Worm (Caenorhabditis elegans) whole organism, young adult: ENCODE measurements around the gene Y50D4B.1.
A peak's percentile ranks its signal among the peaks of the same experiment; 100 is the strongest.

Experiments used
- F10E7.11 ChIP-seq: sonication (generic microtip); optimal IDR thresholded peaks from 2 replicates; lab custom pipeline; 2017; ENCODE audit warnings: mild to moderate bottlenecking, missing genetic modification characterization, moderate library complexity, missing compliant biosample characterization
- F49E8.2 ChIP-seq: sonication (generic microtip); optimal IDR thresholded peaks from 3 replicates; lab custom pipeline; 2017; ENCODE audit warnings: missing genetic modification characterization, mild to moderate bottlenecking, missing compliant biosample characterization, antibody characterized with exemption, moderate library complexity; ENCODE audit not compliant: insufficient read depth
- F57C9.4 ChIP-seq: sonication (generic microtip); optimal IDR thresholded peaks from 2 replicates; lab custom pipeline; 2017; ENCODE audit warnings: mild to moderate bottlenecking, missing genetic modification characterization, missing compliant biosample characterization
- Y95B8A.8 ChIP-seq: fragments of 200-800 bp; sonication (Bioruptor generic); IDR thresholded peaks from 2 replicates; pipeline ENCODE4 v1.3.6; 2022; ENCODE audit warnings: missing genetic modification reagents, missing genetic modification characterization, missing compliant biosample characterization
- akir-1 ChIP-seq: fragments of 200-800 bp; sonication (Bioruptor generic); optimal IDR thresholded peaks from 2 replicates; lab custom pipeline; 2018; ENCODE audit warnings: mild to moderate bottlenecking, missing genetic modification characterization, moderate library complexity, missing compliant biosample characterization
- aptf-3 ChIP-seq: fragments of 200-800 bp; sonication (Bioruptor generic); IDR thresholded peaks from 2 replicates; pipeline ENCODE4 v1.3.6; 2022; ENCODE audit warnings: missing genetic modification characterization, missing compliant biosample characterization
- attf-6 ChIP-seq: fragments of 200-800 bp; sonication (Bioruptor generic); IDR thresholded peaks from 2 replicates; pipeline ENCODE4 v1.3.6; 2022; ENCODE audit warnings: missing genetic modification reagents, missing genetic modification characterization, missing compliant biosample characterization
- bed-2 ChIP-seq: fragments of 200-800 bp; sonication (Bioruptor generic); IDR thresholded peaks from 2 replicates; pipeline ENCODE4 v1.3.6; 2022; ENCODE audit warnings: missing genetic modification reagents, missing genetic modification characterization, missing compliant biosample characterization
- cebp-1 ChIP-seq, 2 experiments: fragments of 200-800 bp in 1 of 2; sonication (Bioruptor generic) in 1 of 2; sonication (generic microtip) in 1 of 2; IDR thresholded peaks in 1 of 2; optimal IDR thresholded peaks in 1 of 2; 2 replicates each; pipeline versions ENCODE4 v1.3.6 to Lab custom; 2017 to 2022; ENCODE audit warnings: missing compliant biosample characterization in 2 of 2, missing genetic modification characterization in 2 of 2, mild to moderate bottlenecking in 1 of 2, missing genetic modification reagents in 1 of 2, moderate library complexity in 1 of 2
- cebp-2 ChIP-seq: fragments of 200-800 bp; sonication (Bioruptor generic); IDR thresholded peaks from 2 replicates; pipeline ENCODE4 v1.3.6; 2022; ENCODE audit warnings: missing genetic modification characterization, missing compliant biosample characterization
- ceh-91 ChIP-seq: fragments of 200-800 bp; sonication (Bioruptor generic); IDR thresholded peaks from 2 replicates; pipeline ENCODE4 v1.3.6; 2022; ENCODE audit warnings: missing genetic modification reagents, missing genetic modification characterization, missing compliant biosample characterization
- efl-1 ChIP-seq: fragments of 150-350 bp; optimal IDR thresholded peaks from 2 replicates; lab custom pipeline; 2014; ENCODE audit warnings: missing biosample characterization, missing genetic modification reagents, missing genetic modification characterization
- ets-4 ChIP-seq: fragments of 200-800 bp; sonication (Bioruptor generic); optimal IDR thresholded peaks from 2 replicates; lab custom pipeline; 2018; ENCODE audit warnings: mild to moderate bottlenecking, missing genetic modification characterization, missing compliant biosample characterization
- fkh-3 ChIP-seq: sonication (generic microtip); optimal IDR thresholded peaks from 2 replicates; lab custom pipeline; 2016; ENCODE audit warnings: mild to moderate bottlenecking, missing genetic modification characterization, missing compliant biosample characterization
- hlh-26 ChIP-seq: fragments of 200-800 bp; sonication (Bioruptor generic); conservative IDR thresholded peaks from 2 replicates; pipeline ENCODE4 v1.3.6; 2022; ENCODE audit warnings: missing genetic modification reagents, missing genetic modification characterization, missing compliant biosample characterization
- hmg-1.2 ChIP-seq: fragments of 200-800 bp; sonication (Bioruptor generic); IDR thresholded peaks from 2 replicates; pipeline ENCODE4 v1.3.6; 2022; ENCODE audit warnings: missing genetic modification reagents, missing genetic modification characterization, missing compliant biosample characterization
- hrde-1 ChIP-seq: sonication (generic microtip); optimal IDR thresholded peaks from 2 replicates; lab custom pipeline; 2016; ENCODE audit warnings: missing genetic modification characterization, mild to moderate bottlenecking, missing compliant biosample characterization, moderate library complexity, missing genotype, missing genetic modification reagents, borderline replicate concordance
- lag-1 ChIP-seq: fragments of 200-800 bp; sonication (Bioruptor generic); IDR thresholded peaks from 2 replicates; pipeline ENCODE4 v1.3.6; 2022; ENCODE audit warnings: missing genetic modification reagents, missing genetic modification characterization, missing compliant biosample characterization
- let-526 ChIP-seq: fragments of 200-800 bp; sonication (Bioruptor generic); IDR thresholded peaks from 2 replicates; pipeline ENCODE4 v1.3.6; 2022; ENCODE audit warnings: missing genetic modification reagents, missing genetic modification characterization, missing compliant biosample characterization
- let-607 ChIP-seq, 2 experiments: fragments of 200-800 bp in 1 of 2; sonication (Bioruptor generic) in 1 of 2; sonication (generic microtip) in 1 of 2; optimal IDR thresholded peaks; 2 replicates each; lab custom pipeline; 2016 to 2018; ENCODE audit warnings: mild to moderate bottlenecking in 2 of 2, missing compliant biosample characterization in 2 of 2, missing genetic modification characterization in 2 of 2, moderate library complexity in 2 of 2, missing genotype in 1 of 2
- lin-26 ChIP-seq: fragments of 200-800 bp; sonication (Bioruptor generic); IDR thresholded peaks from 2 replicates; pipeline ENCODE4 v1.3.6; 2022; ENCODE audit warnings: missing genetic modification reagents, missing genetic modification characterization, missing compliant biosample characterization
- lin-40 ChIP-seq: sonication (generic microtip); optimal IDR thresholded peaks from 2 replicates; lab custom pipeline; 2016; ENCODE audit warnings: missing genetic modification characterization, mild to moderate bottlenecking, missing compliant biosample characterization, missing genotype, missing genetic modification reagents
- madf-3 ChIP-seq: fragments of 200-800 bp; sonication (Bioruptor generic); IDR thresholded peaks from 2 replicates; pipeline ENCODE4 v1.3.6; 2022; ENCODE audit warnings: missing genetic modification reagents, missing genetic modification characterization, missing compliant biosample characterization
- madf-8 ChIP-seq: fragments of 200-800 bp; sonication (Bioruptor generic); conservative IDR thresholded peaks from 2 replicates; pipeline ENCODE4 v1.3.6; 2022; ENCODE audit warnings: missing genetic modification reagents, missing genetic modification characterization, missing compliant biosample characterization
- mes-4 ChIP-seq: sonication (generic microtip); optimal IDR thresholded peaks from 2 replicates; lab custom pipeline; 2016; ENCODE audit warnings: missing genotype, missing genetic modification characterization, missing compliant biosample characterization
- nhr-120 ChIP-seq: fragments of 200-800 bp; sonication (Bioruptor generic); IDR thresholded peaks from 2 replicates; pipeline ENCODE4 v1.3.6; 2022; ENCODE audit warnings: missing genetic modification characterization, missing compliant biosample characterization
- nhr-27 ChIP-seq: fragments of 200-800 bp; sonication (Bioruptor generic); optimal IDR thresholded peaks from 2 replicates; lab custom pipeline; 2018; ENCODE audit warnings: mild to moderate bottlenecking, missing genetic modification characterization, moderate library complexity, missing compliant biosample characterization
- pha-4 ChIP-seq: fragments of 150-350 bp; sonication (generic microtip); optimal IDR thresholded peaks from 2 replicates; lab custom pipeline; 2014; ENCODE audit warnings: missing biosample characterization, missing genetic modification reagents, missing genetic modification characterization
- rec-8 ChIP-seq, 2 experiments: sonication (generic microtip); optimal IDR thresholded peaks; 2 replicates each; lab custom pipeline; 2016; ENCODE audit warnings: mild to moderate bottlenecking in 2 of 2, missing genetic modification characterization in 2 of 2, missing genetic modification reagents in 2 of 2, missing genotype in 2 of 2, missing biosample characterization in 1 of 2, missing compliant biosample characterization in 1 of 2, moderate library complexity in 1 of 2
- sdz-38 ChIP-seq: sonication (generic microtip); optimal IDR thresholded peaks from 2 replicates; lab custom pipeline; 2016; ENCODE audit warnings: missing genotype, missing genetic modification characterization, missing compliant biosample characterization
- tbx-9 ChIP-seq: sonication (generic microtip); optimal IDR thresholded peaks from 2 replicates; lab custom pipeline; 2016; ENCODE audit warnings: borderline replicate concordance, missing genetic modification characterization, inconsistent platforms, missing compliant biosample characterization
- unc-130 ChIP-seq: sonication (generic microtip); optimal IDR thresholded peaks from 2 replicates; lab custom pipeline; 2016; ENCODE audit warnings: missing genetic modification reagents, missing genetic modification characterization, missing compliant biosample characterization
- unc-62 ChIP-seq: fragments of 150-350 bp; optimal IDR thresholded peaks from 2 replicates; lab custom pipeline; 2014; ENCODE audit warnings: missing biosample characterization, missing genetic modification reagents, missing genetic modification characterization
- xnd-1 ChIP-seq: sonication (generic microtip); optimal IDR thresholded peaks from 2 replicates; lab custom pipeline; 2016; ENCODE audit warnings: missing genotype, missing genetic modification reagents, missing genetic modification characterization, missing compliant biosample characterization
- zfh-2 ChIP-seq: fragments of 200-800 bp; sonication (Bioruptor generic); conservative IDR thresholded peaks from 2 replicates; pipeline ENCODE4 v1.3.6; 2022; ENCODE audit warnings: missing genetic modification reagents, missing genetic modification characterization, missing compliant biosample characterization
- ztf-26 ChIP-seq: sonication (generic microtip); optimal IDR thresholded peaks from 2 replicates; lab custom pipeline; 2017; ENCODE audit warnings: missing genetic modification characterization, missing compliant biosample characterization

Gene Y50D4B.1

ce11 chrV:1131880-1132623 lies 19.3 kb downstream of the Y50D4B.1 start, which contains the start of gene W07B8.4 (continued):
- 0 out of 2 replicates have a peak, but pooled peaks have one; percentile 31 for TF ChIP-seq cebp-2 (GFP tag; lab: Robert Waterston, UW)
- no peak for TF ChIP-seq ceh-91 (GFP tag; lab: Robert Waterston, UW)
- TF ChIP-seq tbx-9 (tag; lab: Kevin White, UChicago): no peak
- no peak for TF ChIP-seq ztf-26

- TF ChIP-seq madf-3 (GFP tag; lab: Robert Waterston, UW) (0 out of 2 replicates have a peak, but pooled peaks have one; percentile 15), nhr-120 (GFP tag; lab: Robert Waterston, UW) (0 out of 2 replicates have a peak, but pooled peaks have one; percentile 21), mes-4 (tag; lab: Kevin White, UChicago) (no peak), bed-2 (GFP tag; lab: Robert Waterston, UW) (no peak)
Observed at ce11 chrV:1133223-1133622, 20.5 kb downstream of the Y50D4B.1 start.

ce11 chrV:1133840-1134239 lies 21.1 kb downstream of the Y50D4B.1 start, which contains the start of gene cpr-5:
Gene cpr-5, minus strand, starts transcription at chrV:1134036.
- TF ChIP-seq lag-1 (no peak), nhr-27 (tag; lab: Kevin White, UChicago) (no peak), cebp-2 (GFP tag; lab: Robert Waterston, UW) (no peak), pha-4 (tag; lab: Kevin White, UChicago) (no peak), hlh-26 (GFP tag; lab: Robert Waterston, UW) (no peak), unc-62 (GFP tag; lab: Kevin White, UChicago) (no peak), fkh-3 (no peak), rec-8 (tag; optimal IDR thresholded peaks at IDR 0.05; lab: Kevin White, UChicago) (no peak)
- TF ChIP-seq, all 124 proteins: peak for 0

ce11 chrV:1134302-1134701 lies 21.5 kb downstream of the Y50D4B.1 start, which contains the start of gene cpr-8:
Gene cpr-8, plus strand, starts transcription at chrV:1134602.
- TF ChIP-seq F57C9.4 (tag; lab: Kevin White, UChicago) (no peak), hrde-1 (tag; lab: Kevin White, UChicago) (no peak), madf-8 (GFP tag; lab: Robert Waterston, UW) (no peak), let-526 (GFP tag; lab: Robert Waterston, UW) (no peak), fkh-3 (no peak), lin-40 (tag; lab: Kevin White, UChicago) (no peak), unc-130 (GFP tag; lab: Kevin White, UChicago) (no peak), zfh-2 (GFP tag; lab: Robert Waterston, UW) (no peak), cebp-2 (GFP tag; lab: Robert Waterston, UW) (no peak), attf-6 (GFP tag; lab: Robert Waterston, UW) (no peak)
- TF ChIP-seq, all 124 proteins: peak for 0

- no peak for TF ChIP-seq pha-4 (tag; lab: Kevin White, UChicago)
- no peak for TF ChIP-seq Y95B8A.8 (GFP tag; lab: Robert Waterston, UW)
- no peak for TF ChIP-seq F49E8.2 (tag; lab: Kevin White, UChicago)
Observed at ce11 chrV:1140806-1141205, 28.0 kb downstream of the Y50D4B.1 start.

ce11 chrV:1141433-1141832 lies 28.7 kb downstream of the Y50D4B.1 start, which contains the start of gene cutl-22:
Gene cutl-22, plus strand, starts transcription at chrV:1141733.
- no peak for TF ChIP-seq akir-1 (GFP tag; lab: Kevin White, UChicago)
- TF ChIP-seq efl-1 (GFP tag; lab: Kevin White, UChicago): no peak
- no peak for TF ChIP-seq lin-26 (GFP tag; lab: Robert Waterston, UW)
- no peak for TF ChIP-seq ets-4
- no peak for TF ChIP-seq let-607 (tag; optimal IDR thresholded peaks at IDR 0.05; lab: Kevin White, UChicago)
- TF ChIP-seq unc-62 (GFP tag; lab: Kevin White, UChicago): no peak
- no peak for TF ChIP-seq F10E7.11 (tag; lab: Kevin White, UChicago)
- no peak for TF ChIP-seq hmg-1.2 (GFP tag; lab: Robert Waterston, UW)
- no peak for TF ChIP-seq cebp-1 (GFP tag; IDR thresholded peaks at IDR 0.05; lab: Robert Waterston, UW)
- TF ChIP-seq cebp-1 (tag; optimal IDR thresholded peaks at IDR 0.05; lab: Kevin White, UChicago): no peak
- no peak for TF ChIP-seq sdz-38 (tag; lab: Kevin White, UChicago)
- no peak for TF ChIP-seq hlh-26 (GFP tag; lab: Robert Waterston, UW)
- TF ChIP-seq xnd-1 (tag; lab: Kevin White, UChicago): no peak
- no peak for TF ChIP-seq aptf-3 (GFP tag; lab: Robert Waterston, UW)
